Worm (Caenorhabditis elegans) whole organism, dauer: ENCODE data around the gene nhr-88.

Source experiments
- unc-62 ChIP-seq: sonication (generic microtip); optimal IDR thresholded peaks from 2 replicates; lab custom pipeline; 2017; ENCODE audit warnings: missing biosample characterization, missing genetic modification reagents, missing genetic modification characterization

nhr-88 gene

ce11 chrII:2994590-2995392, 18.4 kb downstream of the nhr-88 start:
- no peak for TF ChIP-seq unc-62 (GFP tag; lab: Kevin White, UChicago)

- TF ChIP-seq unc-62 (GFP tag; lab: Kevin White, UChicago) = no peak
These were observed 20.3 kb downstream of the nhr-88 start, which contains the start of gene lido-8 for ce11 chrII:2996721-2997120. TSS of gene lido-8 (plus strand) at chrII:2997021.

- TF ChIP-seq unc-62 (GFP tag; lab: Kevin White, UChicago) = no peak
These were observed 21.5 kb downstream of the nhr-88 start for ce11 chrII:2997828-2998441.

ce11 chrII:3000535-3001264, 24.3 kb downstream of the nhr-88 start, which contains the start of gene lido-9:
TSS of gene lido-9 (plus strand) at chrII:3000768.
- no peak for TF ChIP-seq unc-62 (GFP tag; lab: Kevin White, UChicago)

- TF ChIP-seq unc-62 (GFP tag; lab: Kevin White, UChicago) = no peak
These were observed 25.8 kb downstream of the nhr-88 start, which contains the start of gene lido-10 for ce11 chrII:3002211-3002610. TSS of gene lido-10 (plus strand) at chrII:3002511.

ce11 chrII:3003667-3004066, 27.2 kb downstream of the nhr-88 start, which contains the start of gene lido-11:
TSS of gene lido-11 (plus strand) at chrII:3003967.
- no peak for TF ChIP-seq unc-62 (GFP tag; lab: Kevin White, UChicago)

- TF ChIP-seq unc-62 (GFP tag; lab: Kevin White, UChicago) = no peak
These were observed 29.1 kb downstream of the nhr-88 start, which contains the start of gene lido-12 for ce11 chrII:3005499-3005898. TSS of gene lido-12 (plus strand) at chrII:3005799.

ce11 chrII:3008400-3008799, 32.0 kb downstream of the nhr-88 start, which contains the start of gene sdz-5:
TSS of gene sdz-5 (plus strand) at chrII:3008700.
- no peak for TF ChIP-seq unc-62 (GFP tag; lab: Kevin White, UChicago)

ce11 chrII:3012133-3012532, 35.7 kb downstream of the nhr-88 start, which contains the start of gene C41H7.9:
TSS of gene C41H7.9 (minus strand) at chrII:3012233.
- no peak for TF ChIP-seq unc-62 (GFP tag; lab: Kevin White, UChicago)

- no peak for TF ChIP-seq unc-62 (GFP tag; lab: Kevin White, UChicago)
These were observed 37.9 kb downstream of the nhr-88 start, which contains the start of gene C41H7.2 for ce11 chrII:3014196-3014849. TSS of gene C41H7.2 (plus strand) at chrII:3014817.

ce11 chrII:3019807-3020206, 43.4 kb downstream of the nhr-88 start, which contains the start of gene clec-3:
TSS of gene clec-3 (minus strand) at chrII:3019907.
- no peak for TF ChIP-seq unc-62 (GFP tag; lab: Kevin White, UChicago)

- no peak for TF ChIP-seq unc-62 (GFP tag; lab: Kevin White, UChicago)
These were observed 44.5 kb downstream of the nhr-88 start for ce11 chrII:3020899-3021298.

- no peak for TF ChIP-seq unc-62 (GFP tag; lab: Kevin White, UChicago)
These were observed 47.0 kb downstream of the nhr-88 start, which contains the start of gene clec-2 for ce11 chrII:3023381-3023935. TSS of gene clec-2 (minus strand) at chrII:3023431.

- no peak for TF ChIP-seq unc-62 (GFP tag; lab: Kevin White, UChicago)
These were observed 48.2 kb downstream of the nhr-88 start for ce11 chrII:3024655-3025054.
